Fruit fly (Drosophila melanogaster): ENCODE measurements at regions not wholly inside any gene's neighbourhood (a gene's known extent, or its start where the extent isn't known, plus 50 kb on each side); places are given as distances from the start of the nearest gene placed in this dataset.

DNA sequence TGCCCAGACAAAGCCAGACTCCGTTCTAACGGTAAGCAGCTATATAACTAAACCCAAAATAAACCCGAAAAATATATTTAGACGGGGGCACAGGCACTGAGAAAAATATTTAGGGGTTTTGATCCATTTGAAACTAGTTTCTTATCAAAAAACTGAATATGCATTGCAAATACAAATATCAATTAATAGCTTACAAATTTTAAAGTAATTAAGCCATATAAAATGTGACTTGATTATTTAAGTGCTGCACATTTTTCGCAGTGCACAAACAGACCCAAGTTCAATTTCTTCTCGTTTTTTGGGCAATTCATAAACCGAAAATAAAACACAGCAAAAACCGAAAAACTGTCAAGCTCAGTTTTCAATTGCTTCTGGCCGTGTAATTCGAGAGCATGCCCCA is 61.9 kb upstream of the CG12362 start (continued):
- TF ChIP-seq sens-2 (GFP tag; IDR thresholded peaks at IDR 0.05), result no peak
- peak; percentile 10 for TF ChIP-seq tap (tag; optimal IDR thresholded peaks at IDR 0.05)
- TF ChIP-seq fu2 (GFP tag; optimal IDR thresholded peaks at IDR 0.05), result no peak
- TF ChIP-seq CG12155 (GFP tag; optimal IDR thresholded peaks at IDR 0.05), result peak; percentile 1
- no peak for TF ChIP-seq HmgD (GFP tag; optimal IDR thresholded peaks at IDR 0.05)
- TF ChIP-seq CG15601 (tag; optimal IDR thresholded peaks at IDR 0.05), result peak; percentile 52
- TF ChIP-seq Sox100B (GFP tag; optimal IDR thresholded peaks at IDR 0.05), result peak; percentile 17
- no peak for TF ChIP-seq crp (GFP tag; optimal IDR thresholded peaks at IDR 0.05)
- TF ChIP-seq CG10209 (GFP tag; optimal IDR thresholded peaks at IDR 0.05), result peak; percentile 35
- TF ChIP-seq gfzf (GFP tag; optimal IDR thresholded peaks at IDR 0.05), result no peak
- no peak for TF ChIP-seq CG7372 (GFP tag; IDR thresholded peaks at IDR 0.05)
- TF ChIP-seq gce (GFP tag; IDR thresholded peaks at IDR 0.05), result 0 out of 3 replicates have a peak, but pooled peaks have one; percentile 12
- peak; percentile 36; the same call in 1 of the 2 replicates for TF ChIP-seq chm (GFP tag; IDR thresholded peaks at IDR 0.05)
- TF ChIP-seq CG17385 (GFP tag; optimal IDR thresholded peaks at IDR 0.05), result peak; percentile 19
- no peak for TF ChIP-seq cg (GFP tag; optimal IDR thresholded peaks at IDR 0.05)
- TF ChIP-seq ranshi (GFP tag; IDR thresholded peaks at IDR 0.05), result peak; percentile 19; the same call in 1 of the 2 replicates
- no peak for TF ChIP-seq CG1832 (GFP tag; optimal IDR thresholded peaks at IDR 0.05)
- TF ChIP-seq Dref (GFP tag; IDR thresholded peaks at IDR 0.05), result no peak
- no peak for TF ChIP-seq run (tag; optimal IDR thresholded peaks at IDR 0.05)
- no peak for TF ChIP-seq CG7786 (GFP tag; optimal IDR thresholded peaks at IDR 0.05)
- no peak for TF ChIP-seq ftz-f1 (GFP tag; optimal IDR thresholded peaks at IDR 0.05)
- TF ChIP-seq sens (GFP tag), result peak; percentile 86
- TF ChIP-seq Hsf (GFP tag; optimal IDR thresholded peaks at IDR 0.05), result peak; percentile 44
- no peak for TF ChIP-seq tup (GFP tag; optimal IDR thresholded peaks at IDR 0.05)
- TF ChIP-seq Mrtf (GFP tag; IDR thresholded peaks at IDR 0.05), result no peak
- TF ChIP-seq jigr1 (GFP tag; IDR thresholded peaks at IDR 0.05), result no peak
- TF ChIP-seq Hr39 (optimal IDR thresholded peaks at IDR 0.05), result no peak
- no peak for TF ChIP-seq Hmr (GFP tag; optimal IDR thresholded peaks at IDR 0.05)
- no peak for TF ChIP-seq CG10431 (GFP tag; optimal IDR thresholded peaks at IDR 0.05)
- TF ChIP-seq her (GFP tag; optimal IDR thresholded peaks at IDR 0.05), result no peak
- TF ChIP-seq CG6689 (GFP tag; IDR thresholded peaks at IDR 0.05), result peak; percentile 57; the same call in 1 of the 2 replicates
- no peak for TF ChIP-seq CG3726 (GFP tag; IDR thresholded peaks at IDR 0.05)
- TF ChIP-seq Pdp1 (GFP tag; optimal IDR thresholded peaks at IDR 0.05), result peak; percentile 19 to 35
- TF ChIP-seq CG6272 (GFP tag; IDR thresholded peaks at IDR 0.05), result no peak
- peak; percentile 35 for TF ChIP-seq CG12104 (GFP tag; optimal IDR thresholded peaks at IDR 0.05)
- TF ChIP-seq abd-A (tag; optimal IDR thresholded peaks at IDR 0.05), result no peak
- TF ChIP-seq Meics (GFP tag; optimal IDR thresholded peaks at IDR 0.05), result no peak
- TF ChIP-seq B-H2 (GFP tag; optimal IDR thresholded peaks at IDR 0.05), result no peak
- TF ChIP-seq ERR (GFP tag; optimal IDR thresholded peaks at IDR 0.05), result no peak
- no peak; the same call in 2 of the 3 replicates for TF ChIP-seq B-H1 (GFP tag; IDR thresholded peaks at IDR 0.05)
- TF ChIP-seq Oaz (GFP tag; IDR thresholded peaks at IDR 0.05), result no peak
- TF ChIP-seq Ptx1 (GFP tag; IDR thresholded peaks at IDR 0.05), result peak; percentile 47
- peak; percentile 46; the same call in 1 of the 3 replicates for TF ChIP-seq so (GFP tag; IDR thresholded peaks at IDR 0.05)
- TF ChIP-seq HHEX (GFP tag; optimal IDR thresholded peaks at IDR 0.05), result no peak
- 0 out of 2 replicates have a peak, but pooled peaks have one; percentile 29 for TF ChIP-seq gsb (GFP tag; IDR thresholded peaks at IDR 0.05)
- no peak for TF ChIP-seq CG3281 (GFP tag; optimal IDR thresholded peaks at IDR 0.05)
- TF ChIP-seq fd3F (GFP tag; optimal IDR thresholded peaks at IDR 0.05), result no peak
- TF ChIP-seq vfl (GFP tag; optimal IDR thresholded peaks at IDR 0.05), result no peak
- TF ChIP-seq CrebB (tag; optimal IDR thresholded peaks at IDR 0.05), result no peak
- TF ChIP-seq Side (GFP tag; optimal IDR thresholded peaks at IDR 0.05), result no peak
- peak; percentile 3 for TF ChIP-seq org-1 (GFP tag; optimal IDR thresholded peaks at IDR 0.05)
- no peak for TF ChIP-seq CG4617 (GFP tag; optimal IDR thresholded peaks at IDR 0.05; ENCODE audit: borderline replicate concordance)
